Fruit fly (Drosophila melanogaster): Measurements from ENCODE around the gene CG8028.

- TF ChIP-seq CTCF (optimal IDR thresholded peaks at IDR 0.05) (no peak), CG8478 (optimal IDR thresholded peaks at IDR 0.05) (no peak)
Observed at dm6 chrX:19291780-19292605, 11.8 kb upstream of the CG8028 start.

All from S2 (cell line).